Worm (Caenorhabditis elegans) whole organism, dauer: ENCODE data around the gene nas-38.

Source experiments
- unc-62 ChIP-seq: sonication (generic microtip); optimal IDR thresholded peaks from 2 replicates; lab custom pipeline; 2017; ENCODE audit warnings: missing biosample characterization, missing genetic modification reagents, missing genetic modification characterization

nas-38 gene

DNA sequence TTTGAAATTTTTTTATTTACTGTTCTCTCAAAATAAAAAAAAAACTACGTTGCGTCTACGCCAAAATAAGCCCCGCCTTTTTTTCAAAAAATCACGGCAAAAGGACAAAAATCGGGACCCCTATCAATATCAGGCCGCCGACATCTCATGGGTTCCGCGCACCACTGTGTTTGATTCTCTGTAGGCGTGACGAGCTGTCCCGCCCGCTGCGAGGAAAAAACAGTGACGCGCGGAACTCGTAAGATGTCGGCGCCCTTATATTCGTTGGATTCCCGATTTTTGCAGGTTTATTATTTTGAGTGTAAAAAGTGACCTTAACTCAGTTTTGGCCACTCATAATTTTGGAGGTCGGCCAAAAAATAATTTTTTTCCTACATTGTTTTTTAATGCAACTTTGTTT lies 13.4 kb downstream of the nas-38 start:
- TF ChIP-seq unc-62 (GFP tag; lab: Kevin White, UChicago) = no peak

DNA sequence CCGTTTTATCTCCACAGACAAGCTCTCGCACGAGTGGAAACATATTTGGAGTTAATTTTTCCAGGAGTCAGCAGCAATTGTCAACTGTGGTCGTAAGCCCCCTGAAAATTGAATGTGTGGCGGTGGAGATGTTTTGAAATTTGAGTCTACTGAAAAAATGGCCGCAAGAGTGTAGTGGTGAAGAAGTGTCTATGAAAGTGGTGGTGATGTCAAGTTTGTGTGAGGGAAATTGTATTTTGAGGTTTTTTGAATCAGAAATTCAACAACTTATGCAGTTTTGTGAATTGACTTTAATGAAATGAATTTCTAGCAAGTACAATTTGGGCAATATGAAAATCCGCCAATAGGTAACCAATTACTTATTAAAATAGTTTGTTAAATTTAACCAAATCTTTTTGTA lies 14.6 kb downstream of the nas-38 start, which contains the start of gene mrp-2:
TSS of gene mrp-2 (minus strand) at position 101 of the 400 bp plus-strand sequence.
- TF ChIP-seq unc-62 (GFP tag; lab: Kevin White, UChicago) = no peak

DNA sequence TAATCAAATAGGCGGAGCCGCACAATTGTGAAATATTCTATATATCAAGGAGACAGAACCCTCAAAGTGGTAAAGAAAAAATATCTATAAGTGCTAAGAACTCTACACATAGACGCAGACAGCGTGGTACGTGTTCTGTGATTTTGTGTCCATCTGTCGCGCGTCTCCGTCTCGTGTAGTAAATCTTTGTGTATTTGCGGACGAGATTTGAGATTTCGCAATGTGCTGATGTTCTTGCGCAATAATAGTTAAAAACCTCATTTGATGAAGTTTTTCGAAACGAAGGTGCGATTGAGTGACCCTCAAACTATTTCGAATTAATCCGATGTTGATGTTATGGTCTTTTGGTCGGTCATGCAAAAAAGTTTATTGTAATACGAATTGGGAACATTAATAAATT lies 15.3 kb downstream of the nas-38 start:
- no peak for TF ChIP-seq unc-62 (GFP tag; lab: Kevin White, UChicago)

DNA sequence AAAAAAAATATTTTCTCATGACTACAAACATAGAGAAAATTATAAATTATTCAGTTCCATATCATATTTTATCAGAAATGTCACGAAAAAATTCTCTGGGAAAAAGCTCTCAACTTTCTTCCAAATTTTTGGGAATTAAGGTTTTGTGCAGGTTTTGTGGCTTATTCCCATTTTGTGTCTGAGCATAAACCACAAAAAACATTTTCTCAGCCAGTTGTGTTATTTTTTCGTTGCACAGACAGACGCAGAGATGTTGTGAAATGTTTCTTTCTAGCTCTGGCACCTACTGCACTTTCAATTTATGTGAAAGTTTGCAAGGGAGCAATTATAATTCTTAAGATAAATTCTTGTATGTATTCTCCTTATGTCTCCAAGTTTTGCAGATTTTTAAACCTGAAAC lies 17.1 kb downstream of the nas-38 start:
- no peak for TF ChIP-seq unc-62 (GFP tag; lab: Kevin White, UChicago)

DNA sequence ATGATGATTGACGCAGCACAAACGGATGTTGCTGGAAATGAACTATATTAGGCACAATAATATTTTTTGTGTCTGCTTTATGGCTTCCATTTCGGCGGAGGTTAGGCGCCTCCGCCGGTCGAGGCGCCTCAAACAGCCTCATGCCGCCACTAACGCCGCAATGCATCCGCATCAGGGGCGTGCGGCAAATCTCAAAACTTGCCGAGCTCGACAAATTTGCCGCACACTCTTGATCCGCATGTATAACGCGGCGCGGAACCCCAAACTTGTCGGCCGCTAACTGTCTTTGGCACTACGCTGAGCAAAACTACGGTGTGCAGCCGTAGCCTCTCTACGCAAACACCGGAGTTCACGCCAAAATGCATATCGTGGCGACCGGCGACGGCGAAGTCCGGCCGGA lies 23.8 kb downstream of the nas-38 start:
- TF ChIP-seq unc-62 (GFP tag; lab: Kevin White, UChicago) = no peak

DNA sequence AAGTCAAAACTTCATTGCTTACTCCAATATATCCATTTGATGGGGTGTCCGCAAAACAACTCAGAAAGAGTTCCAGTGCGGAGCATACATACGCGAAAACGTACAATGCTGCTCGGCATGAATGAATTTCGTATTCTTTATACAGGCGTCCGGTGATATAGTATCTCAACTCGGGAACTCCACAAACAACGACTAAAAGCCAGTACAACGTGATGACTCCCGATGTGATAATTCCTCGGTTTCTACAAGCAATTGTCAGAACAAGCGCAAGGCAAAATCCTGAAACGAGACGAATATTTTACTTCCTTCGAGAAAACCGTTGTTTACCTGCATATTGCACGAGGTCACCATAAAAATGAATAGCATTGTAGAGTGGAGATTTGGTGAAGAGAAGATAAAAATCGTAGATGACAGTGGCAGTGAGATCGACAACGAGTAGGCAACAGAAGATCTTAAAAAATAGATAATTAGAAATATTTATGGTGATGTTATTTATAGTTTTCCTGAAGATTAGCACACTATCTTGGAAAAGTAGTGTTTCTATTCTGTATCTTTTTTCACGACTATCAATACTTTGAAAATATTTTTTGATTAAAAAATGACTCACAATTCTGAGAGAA lies 27.8 kb downstream of the nas-38 start:
- TF ChIP-seq unc-62 (GFP tag; lab: Kevin White, UChicago) = no peak

DNA sequence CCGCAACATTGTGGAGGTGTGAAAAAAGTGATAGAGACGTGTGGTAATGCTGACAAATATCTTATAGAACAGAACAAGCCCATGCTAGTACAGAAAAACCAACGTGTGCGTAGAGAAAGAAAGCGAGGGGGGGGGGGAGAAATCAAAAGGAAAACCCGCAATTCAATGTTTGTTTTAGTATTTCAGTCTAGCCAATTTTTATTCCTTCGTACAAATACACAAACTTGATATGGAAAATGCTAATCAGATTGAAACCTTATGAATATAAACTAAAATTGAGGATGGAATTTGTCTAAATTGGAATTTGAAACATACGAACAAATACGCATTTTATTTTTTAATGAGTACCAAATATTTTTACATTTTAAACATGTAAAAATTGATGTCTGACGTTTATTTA lies 29.8 kb downstream of the nas-38 start, which contains the start of gene mrp-1:
TSS of gene mrp-1 (minus strand) at position 101 of the 400 bp plus-strand sequence.
- no peak for TF ChIP-seq unc-62 (GFP tag; lab: Kevin White, UChicago)

DNA sequence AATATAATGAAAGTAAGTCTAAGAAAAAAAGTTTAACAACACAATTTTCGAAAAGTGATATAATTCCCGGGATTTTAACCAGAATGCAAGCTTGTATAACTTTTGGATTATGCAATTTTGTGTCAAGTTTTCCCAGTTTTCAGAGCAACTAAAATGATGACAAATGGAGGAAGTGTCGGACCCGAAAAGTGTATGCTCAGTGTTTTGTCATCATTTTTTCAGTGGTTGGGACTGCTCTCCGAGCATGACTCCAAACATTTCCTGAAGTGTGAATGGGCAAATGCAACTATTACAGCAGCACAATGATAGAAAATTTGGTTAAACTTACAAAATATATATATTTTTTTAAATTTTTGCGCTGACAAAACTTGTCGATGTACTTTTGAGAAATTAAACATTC lies 33.1 kb downstream of the nas-38 start:
- no peak for TF ChIP-seq unc-62 (GFP tag; lab: Kevin White, UChicago)

DNA sequence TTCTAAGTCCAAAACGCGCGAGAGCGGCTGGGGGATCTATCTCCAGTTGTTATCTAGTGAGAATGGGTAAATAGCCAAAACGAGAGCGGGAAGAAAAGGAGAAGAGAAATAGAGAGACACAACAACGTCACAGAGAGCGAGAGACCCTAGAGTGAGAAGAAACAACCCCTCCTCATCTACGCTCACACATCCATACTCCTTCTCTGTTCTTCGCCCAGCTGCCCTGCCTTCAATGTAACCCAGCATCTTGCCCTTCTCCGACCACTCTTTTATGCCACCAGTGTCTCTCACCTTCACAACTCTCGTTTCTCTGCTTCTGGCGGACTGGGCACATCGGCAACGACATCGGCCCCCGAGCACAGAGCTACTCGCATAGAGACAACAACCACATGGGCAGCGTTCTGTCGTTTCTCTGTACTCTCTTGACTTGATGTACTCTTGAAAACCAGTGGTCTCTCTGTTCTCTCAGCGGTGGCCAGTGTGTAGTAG lies 35.3 kb downstream of the nas-38 start:
- TF ChIP-seq unc-62 (GFP tag; lab: Kevin White, UChicago) = no peak

DNA sequence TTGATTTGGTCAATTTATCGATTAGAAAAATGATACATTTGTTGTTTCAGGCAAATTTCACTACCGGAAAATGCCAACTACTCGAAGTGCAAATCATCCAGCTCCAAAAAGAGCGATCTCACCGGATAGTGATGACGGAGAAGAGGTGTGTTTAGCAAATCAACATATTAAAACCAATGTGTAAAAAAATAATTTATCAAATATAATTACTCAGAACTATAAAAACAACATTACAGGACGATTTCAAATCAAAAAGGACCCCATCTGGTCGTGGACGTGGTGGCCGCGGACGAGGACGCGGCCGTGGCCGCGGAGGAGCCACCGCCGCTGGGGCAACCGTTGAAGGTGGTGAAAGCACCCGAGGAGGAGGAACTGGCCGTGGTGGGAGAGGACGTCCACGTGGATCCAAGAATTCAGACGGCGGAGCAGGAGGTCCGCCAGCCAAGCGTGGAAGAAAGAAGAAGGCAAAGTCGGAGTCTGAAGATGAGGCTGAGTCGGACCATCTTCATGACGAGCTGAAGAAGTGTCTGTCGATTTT lies 36.0 kb downstream of the nas-38 start, which contains the start of gene F13C5.2:
TSS of gene F13C5.2 (plus strand) at position 51 of the 538 bp plus-strand sequence.
- no peak for TF ChIP-seq unc-62 (GFP tag; lab: Kevin White, UChicago)

DNA sequence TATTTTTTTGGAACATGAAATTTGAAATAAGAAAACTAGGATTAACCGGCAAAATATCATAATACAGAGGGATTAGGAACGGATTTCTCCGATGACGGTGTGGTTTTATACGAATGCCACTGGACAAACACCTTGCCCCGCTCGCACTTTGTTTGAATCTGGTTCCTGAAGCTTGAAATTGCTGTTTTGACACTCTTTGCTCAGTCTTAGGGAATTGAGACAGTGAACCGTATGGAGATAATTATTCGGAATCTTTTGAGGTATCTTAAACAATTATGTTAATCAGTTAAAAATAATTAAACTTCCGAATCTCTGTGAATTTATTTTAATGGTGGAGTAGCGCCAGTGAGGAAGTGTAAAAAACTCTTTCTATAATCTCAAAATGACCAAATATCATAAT lies 41.5 kb downstream of the nas-38 start, which contains the start of gene F13C5.3:
TSS of gene F13C5.3 (minus strand) at position 101 of the 400 bp plus-strand sequence.
- no peak for TF ChIP-seq unc-62 (GFP tag; lab: Kevin White, UChicago)

DNA sequence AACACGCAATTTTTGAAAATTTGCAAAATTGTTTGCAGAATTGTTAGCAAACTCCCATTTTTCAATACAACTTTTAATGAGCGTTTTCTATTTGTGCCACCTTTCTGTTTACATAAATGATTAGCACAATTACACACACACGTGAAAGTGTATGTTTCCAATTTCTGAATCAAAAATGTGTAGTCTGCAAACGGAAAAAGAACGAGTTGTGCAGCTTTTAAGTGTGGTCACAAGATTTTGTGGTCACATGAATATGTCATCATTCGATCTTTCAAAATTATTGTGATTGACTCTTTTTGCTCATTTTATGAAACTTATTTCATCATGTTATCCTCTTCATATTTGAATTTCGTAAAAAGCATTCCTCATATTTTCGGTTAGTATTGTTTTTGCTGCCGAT lies 42.7 kb downstream of the nas-38 start:
- TF ChIP-seq unc-62 (GFP tag; lab: Kevin White, UChicago) = no peak

DNA sequence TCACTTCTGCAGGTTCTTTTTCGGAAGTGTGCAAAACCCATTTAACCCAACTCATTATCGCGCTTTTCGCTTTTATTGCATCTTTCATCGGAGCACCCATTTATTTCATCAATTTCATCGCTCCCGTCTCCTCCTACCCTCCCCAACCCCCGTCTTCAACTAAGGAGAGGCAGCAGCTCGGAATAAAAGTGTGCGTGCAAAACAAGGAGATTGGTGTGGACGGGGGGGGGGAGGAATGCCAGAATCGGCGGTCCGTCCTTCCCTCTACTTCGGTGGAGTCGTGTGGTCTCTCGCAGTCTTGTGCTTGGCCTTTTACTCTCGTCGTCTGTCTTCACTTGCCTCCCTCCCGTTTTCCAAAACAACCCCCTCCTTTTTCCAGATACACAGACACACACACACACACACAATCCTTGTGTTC lies 43.4 kb downstream of the nas-38 start:
- TF ChIP-seq unc-62 (GFP tag; lab: Kevin White, UChicago) = no peak

DNA sequence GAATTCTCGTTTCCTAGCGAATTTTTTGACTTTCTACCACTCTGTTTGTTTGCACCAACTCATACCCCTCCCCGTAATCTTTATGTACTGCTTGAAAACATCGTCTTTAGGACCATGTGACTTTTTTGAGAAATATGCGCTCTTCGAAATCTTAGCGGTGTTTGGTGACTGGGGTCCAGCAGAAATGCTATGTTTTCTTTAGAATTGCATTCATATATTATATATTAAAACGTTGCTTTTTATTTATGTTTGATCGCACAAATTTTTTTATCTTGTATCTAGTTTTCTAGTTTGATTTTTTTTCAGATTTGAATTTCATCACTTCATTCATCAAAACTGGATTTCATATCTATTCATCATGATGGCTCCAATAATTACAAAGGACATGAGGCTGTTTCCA lies 43.9 kb downstream of the nas-38 start, which contains the start of gene F13C5.1:
TSS of gene F13C5.1 (plus strand) at position 301 of the 400 bp plus-strand sequence.
- no peak for TF ChIP-seq unc-62 (GFP tag; lab: Kevin White, UChicago)

DNA sequence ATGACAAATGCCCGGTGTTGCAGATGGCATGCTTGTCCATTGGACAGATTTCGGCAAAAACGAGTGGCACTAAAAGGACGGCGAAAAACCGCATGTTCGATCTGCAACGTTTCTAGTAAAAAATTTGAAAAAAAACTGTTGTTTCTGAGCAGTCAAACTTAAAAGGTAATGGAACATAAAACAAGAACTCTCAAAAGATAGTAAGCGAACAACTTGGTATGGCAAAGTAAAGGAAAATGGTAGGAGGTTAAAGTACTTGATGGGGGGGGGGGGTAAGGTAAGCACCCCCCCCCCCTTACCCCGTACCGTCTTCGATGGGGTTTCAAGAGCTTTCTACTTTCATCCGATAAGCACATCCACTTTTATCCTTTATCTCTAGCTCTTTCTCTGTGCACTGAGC lies 50.4 kb downstream of the nas-38 start, which contains the start of gene F13C5.5:
TSS of gene F13C5.5 (minus strand) at position 101 of the 400 bp plus-strand sequence.
- no peak for TF ChIP-seq unc-62 (GFP tag; lab: Kevin White, UChicago)

DNA sequence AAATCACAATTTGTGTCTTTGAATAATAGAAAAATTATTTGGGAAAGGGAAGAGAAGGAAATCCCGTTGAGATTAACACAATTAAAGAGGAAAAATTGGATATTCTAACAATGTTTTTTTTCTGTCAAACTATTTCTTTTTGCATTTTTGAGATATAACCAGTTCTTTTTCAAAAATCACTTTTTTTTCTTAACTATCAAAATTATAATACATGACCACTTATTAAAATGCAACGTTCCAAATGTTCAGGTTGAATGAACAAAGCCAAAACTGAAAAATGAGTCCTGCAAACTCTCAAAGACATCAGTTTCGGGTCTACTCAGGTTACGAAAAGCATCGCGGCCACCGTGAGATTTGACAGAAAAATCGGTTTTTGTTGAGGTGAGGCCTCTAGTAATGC lies 51.6 kb downstream of the nas-38 start:
- TF ChIP-seq unc-62 (GFP tag; lab: Kevin White, UChicago) = no peak

DNA sequence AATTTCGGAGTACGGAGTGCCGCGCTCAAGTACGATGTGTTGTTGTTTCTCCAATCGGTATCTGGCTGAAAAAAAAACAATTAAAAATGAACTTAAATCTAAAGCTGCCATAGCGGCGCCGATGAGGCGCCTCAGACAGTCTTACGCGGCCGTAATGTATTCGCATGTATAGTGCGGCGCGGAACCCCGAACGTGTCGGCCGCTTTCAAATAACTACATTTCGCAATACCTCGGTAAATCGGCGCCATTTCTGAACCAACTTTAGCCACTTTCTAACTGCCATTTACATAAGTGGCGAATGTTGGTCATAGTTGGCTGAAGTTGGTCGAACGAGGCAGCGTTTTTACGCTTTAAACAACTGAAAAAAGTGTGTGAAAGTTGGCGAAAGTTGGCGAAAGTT lies 54.8 kb downstream of the nas-38 start:
- no peak for TF ChIP-seq unc-62 (GFP tag; lab: Kevin White, UChicago)
